Worm (Caenorhabditis elegans) whole organism, L4 larva: ENCODE results near the gene sax-2.

Experiments used
- F44E2.7 ChIP-seq: fragments of 200-800 bp; sonication (Bioruptor generic); IDR thresholded peaks from 2 replicates; pipeline ENCODE4 v2.1.2; 2022; ENCODE audit warnings: missing genetic modification characterization, missing compliant biosample characterization
- F49E8.2 ChIP-seq: sonication (generic microtip); optimal IDR thresholded peaks from 2 replicates; lab custom pipeline; 2016; ENCODE audit warnings: missing compliant biosample characterization, mild to moderate bottlenecking, missing genetic modification characterization, borderline replicate concordance
- ama-1 ChIP-seq: fragments of 150-350 bp; optimal IDR thresholded peaks from 2 replicates; lab custom pipeline; 2014; ENCODE audit warnings: inconsistent platforms, mixed read lengths
- ceh-82 ChIP-seq: sonication (generic microtip); optimal IDR thresholded peaks from 2 replicates; lab custom pipeline; 2017; ENCODE audit warnings: missing biosample characterization, missing genetic modification characterization
- ces-1 ChIP-seq: fragments of 150-350 bp; sonication (generic microtip); optimal IDR thresholded peaks from 4 replicates; lab custom pipeline; 2014; ENCODE audit warnings: missing biosample characterization, missing genetic modification reagents, missing genetic modification characterization
- fkh-10 ChIP-seq: fragments of 150-350 bp; optimal IDR thresholded peaks from 2 replicates; lab custom pipeline; 2014; ENCODE audit warnings: missing biosample characterization, missing genetic modification reagents, missing genetic modification characterization
- gei-8 ChIP-seq: fragments of 200-800 bp; sonication (Bioruptor generic); optimal IDR thresholded peaks from 2 replicates; lab custom pipeline; 2018; ENCODE audit warnings: mild to moderate bottlenecking, missing genetic modification characterization, missing compliant biosample characterization
- lin-13 ChIP-seq: fragments of 150-350 bp; optimal IDR thresholded peaks from 2 replicates; lab custom pipeline; 2014; ENCODE audit warnings: missing biosample characterization, missing genetic modification reagents, missing genetic modification characterization
- lin-29 ChIP-seq: fragments of 200-800 bp; sonication (Bioruptor generic); IDR thresholded peaks from 2 replicates; pipeline ENCODE4 v1.3.6; 2022; ENCODE audit warnings: missing genetic modification reagents, missing genetic modification characterization, missing compliant biosample characterization
- nhr-25 ChIP-seq: sonication (generic microtip); optimal IDR thresholded peaks from 2 replicates; lab custom pipeline; 2017; ENCODE audit warnings: missing genetic modification characterization, mild to moderate bottlenecking, missing compliant biosample characterization, antibody characterized with exemption, moderate library complexity, borderline replicate concordance; ENCODE audit not compliant: insufficient read depth
- nhr-28 ChIP-seq: fragments of 150-350 bp; optimal IDR thresholded peaks from 2 replicates; lab custom pipeline; 2014; ENCODE audit warnings: missing biosample characterization, missing genetic modification characterization
- unc-39 ChIP-seq: sonication (generic microtip); optimal IDR thresholded peaks from 2 replicates; lab custom pipeline; 2017; ENCODE audit warnings: missing biosample characterization, missing genetic modification characterization
- ztf-11 ChIP-seq: fragments of 150-350 bp; optimal IDR thresholded peaks from 2 replicates; lab custom pipeline; 2014; ENCODE audit warnings: missing biosample characterization, missing genetic modification characterization

DNA sequence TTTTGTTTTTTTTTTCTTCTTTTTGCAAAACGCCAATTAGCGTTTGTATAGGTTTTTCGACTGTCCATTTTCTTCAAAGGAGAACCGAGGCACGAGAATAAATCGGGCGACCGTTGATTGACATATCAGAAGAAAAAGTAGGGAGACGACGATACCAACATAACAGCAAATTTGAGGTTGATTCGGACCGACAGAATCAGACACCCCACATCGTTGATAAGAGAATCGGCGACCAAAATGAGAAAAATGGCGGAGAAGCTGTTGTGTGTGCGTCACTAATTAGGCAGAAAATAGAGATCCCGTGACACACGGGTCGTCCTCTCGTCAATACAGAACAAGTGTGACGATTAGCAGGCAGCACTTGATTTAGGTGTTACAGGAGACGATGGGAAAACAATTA, 32.4 kb downstream of the sax-2 start:
- TF ChIP-seq lin-29 (GFP tag; lab: Robert Waterston, UW) (no peak), ceh-82 (no peak), lin-13 (GFP tag; lab: Kevin White, UChicago) (no peak), fkh-10 (GFP tag; lab: Kevin White, UChicago) (no peak), F44E2.7 (no peak), ztf-11 (no peak), ama-1 (lab: Kevin White, UChicago) (no peak), gei-8 (no peak), nhr-28 (tag; lab: Kevin White, UChicago) (no peak), unc-39 (tag; lab: Kevin White, UChicago) (no peak), F49E8.2 (tag; lab: Kevin White, UChicago) (no peak), ces-1 (GFP tag; lab: Kevin White, UChicago) (no peak), nhr-25 (tag; lab: Kevin White, UChicago) (no peak)
